Worm (Caenorhabditis elegans) whole organism, L3 larva: ENCODE results near the gene egl-9.

ENCODE experiments used
- ama-1 ChIP-seq: fragments of 150-350 bp; optimal IDR thresholded peaks from 2 replicates; lab custom pipeline; 2018
- elt-2 ChIP-seq: sonication (generic microtip); optimal IDR thresholded peaks from 2 replicates; lab custom pipeline; 2016; ENCODE audit warnings: missing genetic modification reagents, mild to moderate bottlenecking, missing genetic modification characterization, missing compliant biosample characterization
- fos-1 ChIP-seq: fragments of 150-350 bp; optimal IDR thresholded peaks from 2 replicates; lab custom pipeline; 2014; ENCODE audit warnings: missing biosample characterization, missing genetic modification characterization
- nfya-1 ChIP-seq: sonication (generic microtip); optimal IDR thresholded peaks from 2 replicates; lab custom pipeline; 2017; ENCODE audit warnings: missing genetic modification characterization, mild to moderate bottlenecking, missing compliant biosample characterization, antibody characterized with exemption, moderate library complexity; ENCODE audit not compliant: insufficient read depth
- nhr-237 ChIP-seq: fragments of 150-350 bp; optimal IDR thresholded peaks from 2 replicates; lab custom pipeline; 2014; ENCODE audit warnings: missing biosample characterization, missing genetic modification characterization
- nhr-77 ChIP-seq: fragments of 150-350 bp; optimal IDR thresholded peaks from 2 replicates; lab custom pipeline; 2014; ENCODE audit warnings: missing biosample characterization, missing genetic modification characterization
- pqm-1 ChIP-seq: fragments of 150-350 bp; optimal IDR thresholded peaks from 2 replicates; lab custom pipeline; 2017; ENCODE audit warnings: missing biosample characterization, missing genetic modification characterization, inconsistent platforms
- snpc-4 ChIP-seq: fragments of 150-350 bp; optimal IDR thresholded peaks from 2 replicates; lab custom pipeline; 2014; ENCODE audit warnings: missing biosample characterization, missing genetic modification characterization
- tbx-2 ChIP-seq: sonication (generic microtip); optimal IDR thresholded peaks from 2 replicates; lab custom pipeline; 2016; ENCODE audit warnings: mild to moderate bottlenecking, missing genetic modification characterization, missing compliant biosample characterization
- unc-39 ChIP-seq: sonication (generic microtip); optimal IDR thresholded peaks from 4 replicates; lab custom pipeline; 2017; ENCODE audit warnings: missing biosample characterization, missing genetic modification characterization
- unc-62 ChIP-seq: fragments of 150-350 bp; sonication (generic microtip); optimal IDR thresholded peaks from 4 replicates; lab custom pipeline; 2014; ENCODE audit warnings: missing biosample characterization, missing genetic modification reagents, missing genetic modification characterization
- zag-1 ChIP-seq: fragments of 150-350 bp; optimal IDR thresholded peaks from 2 replicates; lab custom pipeline; 2014; ENCODE audit warnings: missing biosample characterization, missing genetic modification characterization
- ztf-11 ChIP-seq: fragments of 150-350 bp; optimal IDR thresholded peaks from 2 replicates; lab custom pipeline; 2014; ENCODE audit warnings: missing biosample characterization, missing genetic modification characterization
- ztf-4 ChIP-seq: fragments of 150-350 bp; optimal IDR thresholded peaks from 2 replicates; lab custom pipeline; 2014; ENCODE audit warnings: missing biosample characterization, missing genetic modification characterization

- TF ChIP-seq ama-1 = no peak
- no peak for TF ChIP-seq elt-2 (tag; lab: Kevin White, UChicago)
- TF ChIP-seq zag-1 (tag; lab: Kevin White, UChicago) = no peak
- TF ChIP-seq pqm-1 = no peak
- no peak for TF ChIP-seq snpc-4 (tag; lab: Kevin White, UChicago)
- TF ChIP-seq nhr-237 (tag; lab: Kevin White, UChicago) = no peak
- TF ChIP-seq fos-1 (tag; lab: Kevin White, UChicago) = no peak
- no peak for TF ChIP-seq unc-62 (GFP tag; lab: Kevin White, UChicago)
- TF ChIP-seq nfya-1 (tag; lab: Kevin White, UChicago) = no peak
- no peak for TF ChIP-seq unc-39
- no peak for TF ChIP-seq nhr-77
- no peak for TF ChIP-seq ztf-11 (tag; lab: Kevin White, UChicago)
- no peak for TF ChIP-seq tbx-2 (tag; lab: Kevin White, UChicago)
- TF ChIP-seq ztf-4 = no peak
Measured at ce11 chrV:10426253-10426652, 42.1 kb upstream of the egl-9 start, which contains the start of gene apc-10.
